Fruit fly (Drosophila melanogaster): ENCODE measurements around the gene Zpr1.

Zpr1 gene

dm6 chrX:9187429-9187828 lies 25.5 kb upstream of the Zpr1 start:
- no peak for TF ChIP-seq Snoo (tag; optimal IDR thresholded peaks at IDR 0.05)
- TF ChIP-seq CG8159 (tag; optimal IDR thresholded peaks at IDR 0.05), result no peak
- TF ChIP-seq CG14655 (GFP tag; optimal IDR thresholded peaks at IDR 0.05), result no peak
- no peak for TF ChIP-seq CG17806 (tag; optimal IDR thresholded peaks at IDR 0.05)
- TF ChIP-seq D1 (tag; optimal IDR thresholded peaks at IDR 0.05), result no peak
- TF ChIP-seq fd96Ca (GFP tag; IDR thresholded peaks at IDR 0.05), result no peak
- no peak for TF ChIP-seq CG13204 (GFP tag; optimal IDR thresholded peaks at IDR 0.05)
- TF ChIP-seq CG4496 (GFP tag; IDR thresholded peaks at IDR 0.05), result no peak

dm6 chrX:9168273-9168672 lies 6.4 kb upstream of the Zpr1 start:
- TF ChIP-seq rn (GFP tag; IDR thresholded peaks at IDR 0.05) (no peak), CG17806 (tag; optimal IDR thresholded peaks at IDR 0.05) (no peak), CG13204 (GFP tag; optimal IDR thresholded peaks at IDR 0.05) (no peak)

- TF ChIP-seq rn (GFP tag; IDR thresholded peaks at IDR 0.05) (no peak), CG32121 (GFP tag; IDR thresholded peaks at IDR 0.05) (no peak), CG12605 (GFP tag; IDR thresholded peaks at IDR 0.05) (no peak), gl (tag; optimal IDR thresholded peaks at IDR 0.05) (no peak), Pif1B (GFP tag; optimal IDR thresholded peaks at IDR 0.05) (no peak), CG4496 (GFP tag; IDR thresholded peaks at IDR 0.05) (no peak), CG14655 (GFP tag; optimal IDR thresholded peaks at IDR 0.05) (no peak), CG8159 (tag; optimal IDR thresholded peaks at IDR 0.05) (no peak), Snoo (tag; optimal IDR thresholded peaks at IDR 0.05) (no peak), EcR (GFP tag; optimal IDR thresholded peaks at IDR 0.05) (no peak), CG10348 (GFP tag; IDR thresholded peaks at IDR 0.05) (no peak), Ets98B (GFP tag; IDR thresholded peaks at IDR 0.05) (no peak), CG17806 (tag; optimal IDR thresholded peaks at IDR 0.05) (no peak), CG8301 (tag; optimal IDR thresholded peaks at IDR 0.05) (no peak), D1 (tag; optimal IDR thresholded peaks at IDR 0.05) (no peak), CG34367 (tag; optimal IDR thresholded peaks at IDR 0.05) (no peak)
Measured at dm6 chrX:9164510-9165506, 2.9 kb upstream of the Zpr1 start.

- TF ChIP-seq CG17806 (tag; optimal IDR thresholded peaks at IDR 0.05), result no peak
- peak; percentile 72 for TF ChIP-seq CG12605 (GFP tag; IDR thresholded peaks at IDR 0.05)
- TF ChIP-seq Ets98B (GFP tag; IDR thresholded peaks at IDR 0.05), result peak; percentile 65
- no peak for TF ChIP-seq CG13204 (GFP tag; optimal IDR thresholded peaks at IDR 0.05)
- peak; percentile 69 for TF ChIP-seq CG4496 (GFP tag; IDR thresholded peaks at IDR 0.05)
- peak; percentile 57; the same call in 1 of the 2 replicates for TF ChIP-seq CG32121 (GFP tag; IDR thresholded peaks at IDR 0.05)
- peak; percentile 1 for TF ChIP-seq CG15710 (tag; optimal IDR thresholded peaks at IDR 0.05)
- TF ChIP-seq CG9948 (tag; optimal IDR thresholded peaks at IDR 0.05), result no peak
- peak; percentile 21 for TF ChIP-seq CG8301 (tag; optimal IDR thresholded peaks at IDR 0.05)
- peak; percentile 61 for TF ChIP-seq Pif1B (GFP tag; optimal IDR thresholded peaks at IDR 0.05)
- peak; percentile 33 for TF ChIP-seq CG8159 (tag; optimal IDR thresholded peaks at IDR 0.05)
- no peak for TF ChIP-seq CG10348 (GFP tag; IDR thresholded peaks at IDR 0.05)
- TF ChIP-seq gl (tag; optimal IDR thresholded peaks at IDR 0.05), result peak; percentile 25
- no peak for TF ChIP-seq D1 (tag; optimal IDR thresholded peaks at IDR 0.05)
- TF ChIP-seq EcR (GFP tag; optimal IDR thresholded peaks at IDR 0.05), result no peak
- TF ChIP-seq fd96Ca (GFP tag; IDR thresholded peaks at IDR 0.05), result no peak; the same call in 2 of the 3 replicates
- TF ChIP-seq rn (GFP tag; IDR thresholded peaks at IDR 0.05), result no peak
- TF ChIP-seq Snoo (tag; optimal IDR thresholded peaks at IDR 0.05), result no peak
- peak; percentile 48 for TF ChIP-seq CG34367 (tag; optimal IDR thresholded peaks at IDR 0.05)
- TF ChIP-seq Pif1A (GFP tag; optimal IDR thresholded peaks at IDR 0.05), result no peak
- TF ChIP-seq CG14655 (GFP tag; optimal IDR thresholded peaks at IDR 0.05), result no peak
Measured at dm6 chrX:9163645-9164509, 2.0 kb upstream of the Zpr1 start.

dm6 chrX:9163110-9163509 lies 1.2 kb upstream of the Zpr1 start, which contains the start of gene mei-P26:
mei-P26 (plus strand) TSS chrX:9163255.
- TF ChIP-seq CG8301 (tag; optimal IDR thresholded peaks at IDR 0.05) (no peak), CG12605 (GFP tag; IDR thresholded peaks at IDR 0.05) (no peak), CG4496 (GFP tag; IDR thresholded peaks at IDR 0.05) (no peak), Ets98B (GFP tag; IDR thresholded peaks at IDR 0.05) (no peak), fd96Ca (GFP tag; IDR thresholded peaks at IDR 0.05) (no peak), gl (tag; optimal IDR thresholded peaks at IDR 0.05) (no peak), CG9948 (tag; optimal IDR thresholded peaks at IDR 0.05) (no peak)

dm6 chrX:9159736-9160135 lies 2.2 kb downstream of the Zpr1 start, which contains the start of gene NdufA3:
NdufA3 (minus strand) TSS chrX:9160052.
- TF ChIP-seq Ets98B (GFP tag; IDR thresholded peaks at IDR 0.05), result no peak
- no peak for TF ChIP-seq Snoo (tag; optimal IDR thresholded peaks at IDR 0.05)
- no peak for TF ChIP-seq gl (tag; optimal IDR thresholded peaks at IDR 0.05)
- no peak for TF ChIP-seq Pif1B (GFP tag; optimal IDR thresholded peaks at IDR 0.05)
- TF ChIP-seq CG12605 (GFP tag; IDR thresholded peaks at IDR 0.05), result no peak
- TF ChIP-seq EcR (GFP tag; optimal IDR thresholded peaks at IDR 0.05), result no peak
- TF ChIP-seq CG15710 (tag; optimal IDR thresholded peaks at IDR 0.05), result no peak
- TF ChIP-seq CG8159 (tag; optimal IDR thresholded peaks at IDR 0.05), result no peak
- TF ChIP-seq CG4496 (GFP tag; IDR thresholded peaks at IDR 0.05), result no peak
- TF ChIP-seq CG34367 (tag; optimal IDR thresholded peaks at IDR 0.05), result no peak
- TF ChIP-seq CG8301 (tag; optimal IDR thresholded peaks at IDR 0.05), result no peak
- no peak for TF ChIP-seq CG32121 (GFP tag; IDR thresholded peaks at IDR 0.05)
- no peak for TF ChIP-seq CG9948 (tag; optimal IDR thresholded peaks at IDR 0.05)
- no peak for TF ChIP-seq D1 (tag; optimal IDR thresholded peaks at IDR 0.05)
- no peak for TF ChIP-seq rn (GFP tag; IDR thresholded peaks at IDR 0.05)

Measured in whole organism, pupa.